Worm (Caenorhabditis elegans) whole organism, L4 larva: ENCODE results near the gene rga-1.

ENCODE experiments used
- F10B5.3 ChIP-seq: sonication (generic microtip); optimal IDR thresholded peaks from 2 replicates; lab custom pipeline; 2016; ENCODE audit warnings: mild to moderate bottlenecking, missing genetic modification characterization, missing compliant biosample characterization
- F37D6.2 ChIP-seq: sonication (generic microtip); optimal IDR thresholded peaks from 2 replicates; lab custom pipeline; 2016; ENCODE audit warnings: mild to moderate bottlenecking, missing genetic modification characterization, missing compliant biosample characterization
- F44E2.7 ChIP-seq: fragments of 200-800 bp; sonication (Bioruptor generic); IDR thresholded peaks from 2 replicates; pipeline ENCODE4 v2.1.2; 2022; ENCODE audit warnings: missing genetic modification characterization, missing compliant biosample characterization
- T20F7.1 ChIP-seq: fragments of 200-800 bp; sonication (Bioruptor generic); optimal IDR thresholded peaks from 2 replicates; lab custom pipeline; 2018; ENCODE audit warnings: mild to moderate bottlenecking, missing genetic modification characterization, missing compliant biosample characterization
- T26A8.4 ChIP-seq: fragments of 200-800 bp; sonication (Bioruptor generic); IDR thresholded peaks from 2 replicates; pipeline ENCODE4 v1.3.6; 2022; ENCODE audit warnings: missing genetic modification characterization, missing compliant biosample characterization
- Y48G9A.11 ChIP-seq: fragments of 200-800 bp; sonication (Bioruptor generic); IDR thresholded peaks from 2 replicates; pipeline ENCODE4 v1.3.6; 2022; ENCODE audit warnings: missing genetic modification reagents, missing genetic modification characterization, missing compliant biosample characterization
- Y5F2A.4 ChIP-seq: fragments of 200-800 bp; sonication (Bioruptor generic); optimal IDR thresholded peaks from 2 replicates; lab custom pipeline; 2018; ENCODE audit warnings: mild to moderate bottlenecking, missing genetic modification characterization, missing compliant biosample characterization
- ZK337.2 ChIP-seq: fragments of 200-800 bp; sonication (Bioruptor generic); IDR thresholded peaks from 2 replicates; pipeline ENCODE4 v1.3.6; 2022; ENCODE audit warnings: missing genetic modification reagents, missing genetic modification characterization, missing compliant biosample characterization
- aha-1 ChIP-seq: fragments of 150-350 bp; peaks from one replicate; lab custom pipeline; 2014; ENCODE audit warnings: missing biosample characterization, missing genetic modification characterization
- attf-4 ChIP-seq: sonication (generic microtip); optimal IDR thresholded peaks from 3 replicates; lab custom pipeline; 2017; ENCODE audit warnings: missing biosample characterization, missing genetic modification characterization
- ceh-44 ChIP-seq: fragments of 200-800 bp; sonication (Bioruptor generic); IDR thresholded peaks from 2 replicates; pipeline ENCODE4 v1.3.6; 2022; ENCODE audit warnings: missing genetic modification reagents, missing genetic modification characterization, missing compliant biosample characterization
- ceh-62 ChIP-seq: sonication (generic microtip); optimal IDR thresholded peaks from 2 replicates; lab custom pipeline; 2017; ENCODE audit warnings: missing biosample characterization, missing genetic modification characterization
- ceh-82 ChIP-seq: sonication (generic microtip); optimal IDR thresholded peaks from 2 replicates; lab custom pipeline; 2017; ENCODE audit warnings: missing biosample characterization, missing genetic modification characterization
- cey-2 ChIP-seq: sonication (generic microtip); optimal IDR thresholded peaks from 3 replicates; lab custom pipeline; 2017; ENCODE audit warnings: missing genetic modification characterization, mild to moderate bottlenecking, missing compliant biosample characterization, antibody characterized with exemption, borderline replicate concordance; ENCODE audit not compliant: insufficient read depth
- daf-16 ChIP-seq, 3 experiments: sonication (generic microtip); optimal IDR thresholded peaks; 2 replicates each; lab custom pipeline; 2016 to 2017; ENCODE audit warnings: missing genetic modification characterization in 3 of 3, missing genetic modification reagents in 3 of 3, mild to moderate bottlenecking in 2 of 3, missing compliant biosample characterization in 2 of 3, missing biosample characterization in 1 of 3, moderate library complexity in 1 of 3
- daf-19 ChIP-seq: fragments of 200-800 bp; sonication (Bioruptor generic); conservative IDR thresholded peaks from 2 replicates; pipeline ENCODE4 v1.3.6; 2022; ENCODE audit warnings: missing genetic modification characterization, missing compliant biosample characterization
- dmd-8 ChIP-seq: fragments of 200-800 bp; sonication (Bioruptor generic); IDR thresholded peaks from 2 replicates; pipeline ENCODE4 v1.3.6; 2022; ENCODE audit warnings: missing genetic modification characterization, missing compliant biosample characterization
- dpl-1 ChIP-seq: fragments of 150-350 bp; optimal IDR thresholded peaks from 2 replicates; lab custom pipeline; 2014; ENCODE audit warnings: missing biosample characterization, missing genetic modification reagents, missing genetic modification characterization
- dve-1 ChIP-seq: sonication (generic microtip); optimal IDR thresholded peaks from 2 replicates; lab custom pipeline; 2017; ENCODE audit warnings: antibody characterized with exemption, mild to moderate bottlenecking, missing genetic modification characterization, missing compliant biosample characterization; ENCODE audit not compliant: insufficient read depth
- fos-1 ChIP-seq: fragments of 150-350 bp; optimal IDR thresholded peaks from 2 replicates; lab custom pipeline; 2014; ENCODE audit warnings: missing biosample characterization, missing genetic modification characterization
- hif-1 ChIP-seq, 2 experiments: sonication (generic microtip); optimal IDR thresholded peaks; 2 replicates each; lab custom pipeline; 2016 to 2017; ENCODE audit warnings: missing compliant biosample characterization in 2 of 2, missing genetic modification characterization in 2 of 2, missing genetic modification reagents in 2 of 2, missing genotype in 2 of 2, mild to moderate bottlenecking in 1 of 2
- hlh-30 ChIP-seq: sonication (generic microtip); optimal IDR thresholded peaks from 2 replicates; lab custom pipeline; 2017; ENCODE audit warnings: antibody characterized with exemption, mild to moderate bottlenecking, missing genetic modification characterization, missing compliant biosample characterization; ENCODE audit not compliant: insufficient read depth
- hmg-1.1 ChIP-seq: fragments of 200-800 bp; sonication (Bioruptor generic); IDR thresholded peaks from 2 replicates; pipeline ENCODE4 v1.3.6; 2022; ENCODE audit warnings: missing genetic modification reagents, missing genetic modification characterization, missing compliant biosample characterization
- jun-1 ChIP-seq: fragments of 150-350 bp; optimal IDR thresholded peaks from 2 replicates; lab custom pipeline; 2014; ENCODE audit warnings: missing biosample characterization, missing genetic modification reagents, missing genetic modification characterization
- lim-7 ChIP-seq: fragments of 200-800 bp; sonication (Bioruptor generic); IDR thresholded peaks from 2 replicates; pipeline ENCODE4 v1.3.6; 2022; ENCODE audit warnings: missing genetic modification characterization, missing compliant biosample characterization
- lin-15B ChIP-seq: fragments of 150-350 bp; sonication (generic microtip); optimal IDR thresholded peaks from 3 replicates; lab custom pipeline; 2014; ENCODE audit warnings: missing biosample characterization, missing genetic modification characterization
- lin-29 ChIP-seq: fragments of 200-800 bp; sonication (Bioruptor generic); IDR thresholded peaks from 2 replicates; pipeline ENCODE4 v1.3.6; 2022; ENCODE audit warnings: missing genetic modification reagents, missing genetic modification characterization, missing compliant biosample characterization
- lin-38 ChIP-seq: fragments of 200-800 bp; sonication (Bioruptor generic); IDR thresholded peaks from 2 replicates; pipeline ENCODE4 v1.3.6; 2022; ENCODE audit warnings: missing genetic modification reagents, missing genetic modification characterization, missing compliant biosample characterization
- lir-3 ChIP-seq: sonication (generic microtip); optimal IDR thresholded peaks from 2 replicates; lab custom pipeline; 2016; ENCODE audit warnings: mild to moderate bottlenecking, missing genetic modification characterization, missing compliant biosample characterization
- mdl-1 ChIP-seq, 2 experiments: fragments of 150-350 bp in 1 of 2; sonication (generic microtip) in 1 of 2; optimal IDR thresholded peaks; 2 replicates each; lab custom pipeline; 2014 to 2017; ENCODE audit warnings: missing biosample characterization in 2 of 2, missing genetic modification characterization in 2 of 2
- mes-2 ChIP-seq: sonication (generic microtip); optimal IDR thresholded peaks from 2 replicates; lab custom pipeline; 2016; ENCODE audit warnings: missing genotype, mild to moderate bottlenecking, missing genetic modification characterization, missing compliant biosample characterization; ENCODE audit not compliant: poor library complexity, severe bottlenecking
- mxl-3 ChIP-seq: fragments of 200-800 bp; sonication (Bioruptor generic); optimal IDR thresholded peaks from 2 replicates; lab custom pipeline; 2018; ENCODE audit warnings: mild to moderate bottlenecking, missing genetic modification characterization, missing compliant biosample characterization
- nhr-10 ChIP-seq: fragments of 150-350 bp; optimal IDR thresholded peaks from 2 replicates; lab custom pipeline; 2014; ENCODE audit warnings: missing biosample characterization, missing genetic modification characterization
- nhr-111 ChIP-seq: fragments of 200-800 bp; sonication (Bioruptor generic); optimal IDR thresholded peaks from 2 replicates; lab custom pipeline; 2018; ENCODE audit warnings: mild to moderate bottlenecking, missing genetic modification characterization, missing compliant biosample characterization
- nhr-28 ChIP-seq: fragments of 150-350 bp; optimal IDR thresholded peaks from 2 replicates; lab custom pipeline; 2014; ENCODE audit warnings: missing biosample characterization, missing genetic modification characterization
- nhr-41 ChIP-seq: fragments of 200-800 bp; sonication (Bioruptor generic); IDR thresholded peaks from 2 replicates; pipeline ENCODE4 v1.3.6; 2022; ENCODE audit warnings: missing genetic modification reagents, missing genetic modification characterization, missing compliant biosample characterization
- nhr-42 ChIP-seq: fragments of 200-800 bp; sonication (Bioruptor generic); IDR thresholded peaks from 2 replicates; pipeline ENCODE4 v1.3.6; 2022; ENCODE audit warnings: missing genetic modification characterization, missing compliant biosample characterization
- nhr-76 ChIP-seq: fragments of 150-350 bp; optimal IDR thresholded peaks from 2 replicates; lab custom pipeline; 2014; ENCODE audit warnings: missing biosample characterization, missing genetic modification characterization
- nhr-77 ChIP-seq: fragments of 150-350 bp; optimal IDR thresholded peaks from 2 replicates; lab custom pipeline; 2014; ENCODE audit warnings: missing biosample characterization, missing genetic modification characterization
- php-3 ChIP-seq: fragments of 200-800 bp; sonication (Bioruptor generic); IDR thresholded peaks from 2 replicates; pipeline ENCODE4 v1.3.6; 2022; ENCODE audit warnings: missing genetic modification reagents, missing genetic modification characterization, missing compliant biosample characterization
- pqm-1 ChIP-seq: sonication (generic microtip); optimal IDR thresholded peaks from 2 replicates; lab custom pipeline; 2017; ENCODE audit warnings: missing biosample characterization, missing genetic modification characterization
- sdz-12 ChIP-seq: fragments of 200-800 bp; sonication (Bioruptor generic); optimal IDR thresholded peaks from 2 replicates; lab custom pipeline; 2018; ENCODE audit warnings: mild to moderate bottlenecking, missing genetic modification characterization, missing compliant biosample characterization
- set-16 ChIP-seq: fragments of 200-800 bp; sonication (Bioruptor generic); IDR thresholded peaks from 2 replicates; pipeline ENCODE4 v1.3.6; 2022; ENCODE audit warnings: missing genetic modification reagents, missing genetic modification characterization, missing compliant biosample characterization
- skn-1 ChIP-seq: fragments of 150-350 bp; optimal IDR thresholded peaks from 2 replicates; lab custom pipeline; 2014; ENCODE audit warnings: missing biosample characterization, missing genetic modification characterization
- spr-1 ChIP-seq: sonication (generic microtip); optimal IDR thresholded peaks from 2 replicates; lab custom pipeline; 2016; ENCODE audit warnings: mild to moderate bottlenecking, missing genetic modification characterization, missing compliant biosample characterization
- tra-1 ChIP-seq: fragments of 200-800 bp; sonication (Bioruptor generic); IDR thresholded peaks from 2 replicates; pipeline ENCODE4 v1.3.6; 2022; ENCODE audit warnings: missing genetic modification reagents, missing genetic modification characterization, missing compliant biosample characterization
- unc-39 ChIP-seq: sonication (generic microtip); optimal IDR thresholded peaks from 2 replicates; lab custom pipeline; 2017; ENCODE audit warnings: missing biosample characterization, missing genetic modification characterization
- unc-62 ChIP-seq, 3 experiments: fragments of 150-350 bp in 1 of 3; sonication (generic microtip); optimal IDR thresholded peaks in 2 of 3; peaks in 1 of 3; 1 replicate in 1 of 3; 2 replicates in 2 of 3; lab custom pipeline; 2014 to 2017; ENCODE audit warnings: missing biosample characterization in 3 of 3, missing genetic modification characterization in 3 of 3, missing genetic modification reagents in 3 of 3, missing genotype in 1 of 3
- zip-11 ChIP-seq: fragments of 200-800 bp; sonication (Bioruptor generic); IDR thresholded peaks from 2 replicates; pipeline ENCODE4 v1.3.6; 2022; ENCODE audit warnings: missing genetic modification characterization, missing compliant biosample characterization
- zip-2 ChIP-seq: fragments of 150-350 bp; optimal IDR thresholded peaks from 2 replicates; lab custom pipeline; 2014; ENCODE audit warnings: missing biosample characterization, missing genetic modification characterization
- ztf-7 ChIP-seq: fragments of 150-350 bp; optimal IDR thresholded peaks from 2 replicates; lab custom pipeline; 2014; ENCODE audit warnings: missing biosample characterization, missing genetic modification characterization

Gene rga-1

ce11 chrII:11484600-11484999 is 19.9 kb downstream of the rga-1 start (continued):
- TF ChIP-seq ztf-7 (tag; lab: Kevin White, UChicago) (no peak), nhr-111 (GFP tag; lab: Kevin White, UChicago) (peak; percentile 70), lir-3 (tag; lab: Kevin White, UChicago) (peak; percentile 87), dpl-1 (GFP tag; lab: Kevin White, UChicago) (peak; percentile 46), ceh-62 (tag; lab: Kevin White, UChicago) (no peak), lin-38 (peak; percentile 88), jun-1 (tag; lab: Kevin White, UChicago) (peak; percentile 8), mdl-1 (tag; optimal IDR thresholded peaks at IDR 0.05; lab: Kevin White, UChicago) (peak; percentile 34 to 86), aha-1 (tag; lab: Kevin White, UChicago) (peak; percentile 98), F10B5.3 (tag; lab: Kevin White, UChicago) (peak; percentile 77), lim-7 (peak; percentile 100), sdz-12 (GFP tag; lab: Kevin White, UChicago) (peak; percentile 79), nhr-10 (tag; lab: Kevin White, UChicago) (no peak), dve-1 (tag; lab: Kevin White, UChicago) (peak; percentile 78), set-16 (GFP tag; lab: Robert Waterston, UW) (peak; percentile 56; the same call in 1 of the 2 replicates), daf-16 (GFP tag; optimal IDR thresholded peaks at IDR 0.05; lab: Kevin White, UChicago) (peak; percentile 61 to 91), daf-16 (tag; optimal IDR thresholded peaks at IDR 0.05; lab: Kevin White, UChicago) (peak; percentile 68), ZK337.2 (peak; percentile 91), nhr-76 (tag; lab: Kevin White, UChicago) (no peak), F44E2.7 (GFP tag; lab: Robert Waterston, UW) (peak; percentile 96), spr-1 (tag; lab: Kevin White, UChicago) (peak; percentile 89), hif-1 (tag; optimal IDR thresholded peaks at IDR 0.05; lab: Kevin White, UChicago) (peak; percentile 44 to 84), nhr-28 (tag; lab: Kevin White, UChicago) (no peak), tra-1 (GFP tag; lab: Robert Waterston, UW) (peak; percentile 93), zip-2 (tag; lab: Kevin White, UChicago) (peak; percentile 51), mxl-3 (GFP tag; lab: Kevin White, UChicago) (peak; percentile 88), attf-4 (tag; lab: Kevin White, UChicago) (no peak), unc-39 (tag; lab: Kevin White, UChicago) (no peak), T20F7.1 (GFP tag; lab: Kevin White, UChicago) (no peak), nhr-41 (GFP tag; lab: Robert Waterston, UW) (peak; percentile 95), Y48G9A.11 (GFP tag; lab: Robert Waterston, UW) (peak; percentile 78), cey-2 (tag; lab: Kevin White, UChicago) (peak; percentile 49), zip-11 (GFP tag; lab: Robert Waterston, UW) (peak; percentile 91), fos-1 (tag; lab: Kevin White, UChicago) (no peak), nhr-77 (tag; lab: Kevin White, UChicago) (peak; percentile 64), dmd-8 (GFP tag; lab: Robert Waterston, UW) (peak; percentile 100), lin-15B (tag; lab: Kevin White, UChicago) (no peak), hmg-1.1 (GFP tag; lab: Robert Waterston, UW) (peak; percentile 95), php-3 (GFP tag; lab: Robert Waterston, UW) (peak; percentile 79), unc-62 (GFP tag; optimal IDR thresholded peaks at IDR 0.05 in 1 of 2; lab: Kevin White, UChicago) (peak in 1 of 2 experiments; percentile 37), unc-62 (tag; optimal IDR thresholded peaks at IDR 0.05; lab: Kevin White, UChicago) (no peak), ceh-44 (peak; percentile 92; the same call in 1 of the 2 replicates), mes-2 (tag; lab: Kevin White, UChicago) (peak; percentile 88), ceh-82 (tag; lab: Kevin White, UChicago) (no peak), skn-1 (tag; lab: Kevin White, UChicago) (no peak), daf-19 (GFP tag; lab: Robert Waterston, UW) (peak; percentile 97), hlh-30 (tag; lab: Kevin White, UChicago) (no peak), T26A8.4 (GFP tag; lab: Robert Waterston, UW) (peak; percentile 88), F37D6.2 (tag; lab: Kevin White, UChicago) (peak; percentile 72), Y5F2A.4 (peak; percentile 95), pqm-1 (tag; lab: Kevin White, UChicago) (no peak), nhr-42 (peak; percentile 84), lin-29 (GFP tag; lab: Robert Waterston, UW) (peak; percentile 84)
